Fruit fly (Drosophila melanogaster): Measurements from ENCODE around the gene mRpL3.
"Not testable (repeated sequence)": the region's sequence is repeated elsewhere in the genome, so short reads cannot be mapped to it uniquely, and the experiment has no call there.

DNA sequence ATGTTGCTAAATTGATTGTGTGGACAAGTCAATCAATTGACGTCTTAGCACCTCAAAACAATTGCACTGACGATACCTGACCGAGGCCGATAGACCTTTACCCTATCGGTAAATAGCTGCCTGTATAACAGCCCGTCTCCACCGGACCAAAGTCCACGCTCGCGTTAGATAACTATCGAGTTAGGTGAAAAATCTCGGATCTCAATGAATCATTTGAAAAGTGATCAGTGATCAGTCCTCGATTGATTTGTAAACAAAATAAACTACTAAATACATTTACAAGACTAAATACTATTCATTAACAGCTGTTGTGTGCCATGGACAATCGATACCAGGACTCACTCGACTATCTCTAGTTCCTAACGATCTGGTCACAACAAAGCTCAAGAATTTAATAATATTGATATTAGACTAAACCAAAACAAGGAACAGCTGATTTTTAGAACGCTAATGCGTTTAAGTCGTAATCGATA lies 38.1 kb downstream of the mRpL3 start, which contains the start of the genes sordd2 and CG15602:
- not testable (repeated sequence) for TF ChIP-seq tj (GFP tag; optimal IDR thresholded peaks at IDR 0.05); CG12768 (GFP tag; optimal IDR thresholded peaks at IDR 0.05); CG7101 (tag; optimal IDR thresholded peaks at IDR 0.05); Hr96 (GFP tag; optimal IDR thresholded peaks at IDR 0.05); CG33017 (tag; optimal IDR thresholded peaks at IDR 0.05); cnc (optimal IDR thresholded peaks at IDR 0.05); CG5204 (GFP tag; optimal IDR thresholded peaks at IDR 0.05)
- peak; percentile 13 for TF ChIP-seq toe (GFP tag; optimal IDR thresholded peaks at IDR 0.05)

Measured in whole organism, adult.